Worm (Caenorhabditis elegans) whole organism, L2 larva: ENCODE results near the gene C25D7.10.
"Not testable (repeated sequence)": the region's sequence is repeated elsewhere in the genome, so short reads cannot be mapped to it uniquely, and the experiment has no call there.

Experiments
- Y55F3AM.14 ChIP-seq: fragments of 200-800 bp; sonication (Bioruptor generic); optimal IDR thresholded peaks from 2 replicates; lab custom pipeline; 2018; ENCODE audit warnings: mild to moderate bottlenecking, missing genetic modification characterization, missing compliant biosample characterization
- alr-1 ChIP-seq: fragments of 150-350 bp; optimal IDR thresholded peaks from 2 replicates; lab custom pipeline; 2014; ENCODE audit warnings: missing biosample characterization, missing genetic modification characterization
- aly-2 ChIP-seq: fragments of 150-350 bp; optimal IDR thresholded peaks from 2 replicates; lab custom pipeline; 2014; ENCODE audit warnings: missing biosample characterization, missing genetic modification characterization
- ceh-82 ChIP-seq: fragments of 150-350 bp; optimal IDR thresholded peaks from 2 replicates; lab custom pipeline; 2014; ENCODE audit warnings: missing biosample characterization, missing genetic modification characterization
- crh-2 ChIP-seq: sonication (generic microtip); optimal IDR thresholded peaks from 2 replicates; lab custom pipeline; 2017; ENCODE audit warnings: missing biosample characterization, missing genetic modification characterization
- egl-27 ChIP-seq: sonication (generic microtip); optimal IDR thresholded peaks from 3 replicates; lab custom pipeline; 2017; ENCODE audit warnings: missing biosample characterization, missing genetic modification reagents, missing genetic modification characterization
- elt-1 ChIP-seq: fragments of 150-350 bp; optimal IDR thresholded peaks from 2 replicates; lab custom pipeline; 2014; ENCODE audit warnings: missing biosample characterization, missing genetic modification characterization
- fos-1 ChIP-seq: fragments of 150-350 bp; optimal IDR thresholded peaks from 2 replicates; lab custom pipeline; 2014; ENCODE audit warnings: missing biosample characterization, missing genetic modification characterization
- gmeb-1 ChIP-seq: fragments of 150-350 bp; optimal IDR thresholded peaks from 2 replicates; lab custom pipeline; 2014; ENCODE audit warnings: missing biosample characterization, missing genetic modification characterization
- lin-11 ChIP-seq: fragments of 150-350 bp; sonication (generic microtip); optimal IDR thresholded peaks from 2 replicates; lab custom pipeline; 2014; ENCODE audit warnings: missing biosample characterization, missing genetic modification characterization, inconsistent platforms, mixed read lengths
- lin-13 ChIP-seq: fragments of 150-350 bp; optimal IDR thresholded peaks from 2 replicates; lab custom pipeline; 2014; ENCODE audit warnings: missing biosample characterization, missing genetic modification reagents, missing genetic modification characterization
- lsy-2 ChIP-seq, 2 experiments: fragments of 150-350 bp in 1 of 2; sonication (generic microtip) in 1 of 2; optimal IDR thresholded peaks; 2 replicates each; lab custom pipeline; 2014 to 2017; ENCODE audit warnings: missing biosample characterization in 2 of 2, missing genetic modification characterization in 2 of 2
- mab-5 ChIP-seq: fragments of 150-350 bp; optimal IDR thresholded peaks from 2 replicates; lab custom pipeline; 2014; ENCODE audit warnings: missing biosample characterization, missing genetic modification characterization
- nhr-11 ChIP-seq: fragments of 150-350 bp; optimal IDR thresholded peaks from 2 replicates; lab custom pipeline; 2014; ENCODE audit warnings: missing biosample characterization, missing genetic modification characterization
- nhr-23 ChIP-seq: fragments of 150-350 bp; optimal IDR thresholded peaks from 2 replicates; lab custom pipeline; 2014; ENCODE audit warnings: missing biosample characterization, missing genetic modification reagents, missing genetic modification characterization
- nhr-237 ChIP-seq: fragments of 150-350 bp; optimal IDR thresholded peaks from 2 replicates; lab custom pipeline; 2014; ENCODE audit warnings: missing biosample characterization, missing genetic modification characterization
- nhr-6 ChIP-seq: fragments of 150-350 bp; optimal IDR thresholded peaks from 2 replicates; lab custom pipeline; 2014; ENCODE audit warnings: missing biosample characterization, missing genetic modification characterization
- nhr-77 ChIP-seq: fragments of 150-350 bp; optimal IDR thresholded peaks from 2 replicates; lab custom pipeline; 2014; ENCODE audit warnings: missing biosample characterization, missing genetic modification characterization
- peb-1 ChIP-seq: fragments of 150-350 bp; optimal IDR thresholded peaks from 2 replicates; lab custom pipeline; 2014; ENCODE audit warnings: missing biosample characterization, missing genetic modification characterization
- skn-1 ChIP-seq: sonication (generic microtip); optimal IDR thresholded peaks from 2 replicates; lab custom pipeline; 2017; ENCODE audit warnings: missing biosample characterization, missing genetic modification characterization
- sma-3 ChIP-seq: sonication (generic microtip); optimal IDR thresholded peaks from 2 replicates; lab custom pipeline; 2016; ENCODE audit warnings: missing genetic modification reagents, missing genetic modification characterization, missing compliant biosample characterization
- snpc-4 ChIP-seq: fragments of 150-350 bp; optimal IDR thresholded peaks from 2 replicates; lab custom pipeline; 2014; ENCODE audit warnings: missing biosample characterization, missing genetic modification characterization
- unc-39 ChIP-seq: fragments of 150-350 bp; optimal IDR thresholded peaks from 2 replicates; lab custom pipeline; 2014; ENCODE audit warnings: missing biosample characterization, missing genetic modification characterization
- zag-1 ChIP-seq: fragments of 150-350 bp; optimal IDR thresholded peaks from 2 replicates; lab custom pipeline; 2014; ENCODE audit warnings: missing biosample characterization, missing genetic modification characterization
- ztf-1 ChIP-seq: fragments of 200-800 bp; sonication (Bioruptor generic); conservative IDR thresholded peaks from 2 replicates; pipeline ENCODE4 v1.3.6; 2022; ENCODE audit warnings: missing genetic modification characterization, missing compliant biosample characterization
- ztf-4 ChIP-seq: fragments of 150-350 bp; optimal IDR thresholded peaks from 2 replicates; lab custom pipeline; 2014; ENCODE audit warnings: missing biosample characterization, missing genetic modification characterization

C25D7.10 gene

ce11 chrV:15105893-15106598 is 38.8 kb downstream of the C25D7.10 start, which contains the start of gene C01G10.14:
C01G10.14 (minus strand) TSS chrV:15105943.
- not testable (repeated sequence) for TF ChIP-seq nhr-77 (tag; lab: Kevin White, UChicago); crh-2 (tag; lab: Kevin White, UChicago); nhr-23

DNA sequence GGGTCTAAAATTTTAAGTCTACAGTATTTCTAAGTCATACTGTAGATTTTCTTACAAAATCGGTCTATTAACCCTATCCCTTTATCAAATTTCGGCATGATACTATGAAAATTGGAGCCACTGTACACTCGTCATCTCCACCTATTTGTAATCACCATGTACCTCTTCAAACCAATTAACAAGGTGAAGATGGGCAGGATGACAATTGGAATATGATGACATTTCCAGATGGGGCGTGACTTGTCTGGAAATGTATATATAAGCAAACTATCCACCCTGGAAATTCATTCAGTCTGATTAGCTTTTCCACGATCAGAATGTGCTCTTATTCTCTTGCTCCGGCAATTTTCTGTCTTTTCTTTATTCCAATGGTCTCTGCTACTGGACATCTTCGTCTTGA is 42.0 kb downstream of the C25D7.10 start, which contains the start of gene Y75B12A.2:
Gene Y75B12A.2, plus strand, starts transcription at position 301 of the 400 bp plus-strand sequence.
- TF ChIP-seq nhr-77 (tag; lab: Kevin White, UChicago) (no peak), nhr-23 (no peak), elt-1 (tag; lab: Kevin White, UChicago) (no peak), skn-1 (tag; lab: Kevin White, UChicago) (no peak), ztf-1 (GFP tag; lab: Robert Waterston, UW) (no peak), lin-13 (GFP tag; lab: Kevin White, UChicago) (no peak), peb-1 (tag; lab: Kevin White, UChicago) (no peak), crh-2 (tag; lab: Kevin White, UChicago) (no peak), mab-5 (tag; lab: Kevin White, UChicago) (no peak), gmeb-1 (tag; lab: Kevin White, UChicago) (no peak), Y55F3AM.14 (GFP tag; lab: Kevin White, UChicago) (no peak), snpc-4 (tag; lab: Kevin White, UChicago) (no peak), nhr-6 (no peak)

- TF ChIP-seq fos-1 (tag; lab: Kevin White, UChicago), result no peak
- TF ChIP-seq lin-11 (tag; lab: Kevin White, UChicago), result no peak
- TF ChIP-seq alr-1 (tag; lab: Kevin White, UChicago), result no peak
- no peak for TF ChIP-seq ceh-82
- TF ChIP-seq egl-27 (tag; lab: Kevin White, UChicago), result no peak
- TF ChIP-seq nhr-11 (tag; lab: Kevin White, UChicago), result no peak
- TF ChIP-seq unc-39 (tag; lab: Kevin White, UChicago), result no peak
- no peak for TF ChIP-seq ztf-4 (tag; lab: Kevin White, UChicago)
- TF ChIP-seq sma-3 (GFP tag; lab: Kevin White, UChicago), result no peak
- no peak for TF ChIP-seq lsy-2 (tag; optimal IDR thresholded peaks at IDR 0.05; lab: Kevin White, UChicago)
- TF ChIP-seq, all 48 proteins: peak for 0
Measured at ce11 chrV:15111660-15112059, 44.4 kb downstream of the C25D7.10 start, which contains the start of gene T01G5.7. T01G5.7 (plus strand) TSS chrV:15111960.

ce11 chrV:15113992-15114391 is 46.7 kb downstream of the C25D7.10 start, which contains the start of gene T01G5.6:
T01G5.6 (minus strand) TSS chrV:15114092.
- TF ChIP-seq aly-2 (tag; lab: Kevin White, UChicago), result no peak
- no peak for TF ChIP-seq zag-1 (tag; lab: Kevin White, UChicago)

DNA sequence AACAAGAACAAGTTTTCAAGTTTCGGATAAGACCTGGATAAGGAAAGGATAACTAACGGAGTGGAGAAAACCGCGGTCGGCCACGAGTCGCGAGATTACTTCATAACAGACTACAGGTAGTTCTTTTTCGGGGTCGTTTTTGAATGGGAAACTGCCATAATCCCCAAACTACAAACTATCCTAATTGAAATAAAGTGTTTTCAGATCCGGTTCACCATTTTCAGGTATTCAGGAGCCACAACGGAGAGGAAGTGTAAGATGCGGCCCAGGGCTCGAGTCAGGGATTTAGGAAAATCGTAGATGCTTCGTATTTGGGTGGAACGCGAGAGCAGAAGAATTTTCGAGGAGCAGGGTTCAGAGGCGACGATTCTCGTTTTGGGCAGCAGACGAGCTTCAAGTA is 48.7 kb downstream of the C25D7.10 start, which contains the start of gene T01G5.8:
Gene T01G5.8, plus strand, starts transcription at position 301 of the 400 bp plus-strand sequence.
- TF ChIP-seq nhr-237, fos-1, ztf-4 (tag; lab: Kevin White, UChicago): not testable (repeated sequence)
